Worm (Caenorhabditis elegans) whole organism, L4 larva: ENCODE measurements around the gene cln-3.3.

Experiments
- ces-1 ChIP-seq: fragments of 150-350 bp; sonication (generic microtip); optimal IDR thresholded peaks from 4 replicates; lab custom pipeline; 2014; ENCODE audit warnings: missing biosample characterization, missing genetic modification reagents, missing genetic modification characterization
- snpc-4 ChIP-seq: fragments of 150-350 bp; optimal IDR thresholded peaks from 2 replicates; lab custom pipeline; 2014; ENCODE audit warnings: missing biosample characterization, missing genetic modification characterization

ce11 chrV:8657911-8658310, 24.9 kb upstream of the cln-3.3 start:
- TF ChIP-seq snpc-4 (tag; lab: Kevin White, UChicago) (no peak), ces-1 (GFP tag; lab: Kevin White, UChicago) (no peak)
